Worm (Caenorhabditis elegans): ENCODE measurements around the gene F35F10.7.

The F35F10.7 gene

DNA sequence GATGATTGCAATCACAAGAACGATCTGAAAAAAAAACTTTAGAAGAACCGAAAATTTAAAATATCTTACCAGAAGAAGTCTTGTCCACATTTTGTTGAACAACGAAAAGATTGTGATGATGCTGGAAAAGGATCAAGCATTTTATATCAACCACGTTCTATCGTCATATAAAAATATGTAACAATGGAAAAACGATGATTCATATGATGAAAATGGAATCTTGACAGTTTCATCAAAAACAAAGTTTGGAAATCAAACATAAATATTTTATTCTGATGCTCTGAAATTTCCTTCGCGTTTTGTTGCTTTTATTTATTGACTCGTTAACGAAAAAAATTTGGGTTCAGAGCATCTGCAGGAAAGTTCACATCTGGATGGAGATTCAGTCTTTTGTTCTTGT is 50.6 kb downstream of the F35F10.7 start, which contains the start of the genes K08D9.9 and str-16:
K08D9.9 (minus strand) TSS at position 101 of the 400 bp plus-strand sequence.
str-16 (plus strand) TSS at position 266 of the 400 bp plus-strand sequence.
- TF ChIP-seq F13C5.2 (tag; optimal IDR thresholded peaks at IDR 0.05) (no peak), ceh-13 (GFP tag; optimal IDR thresholded peaks at IDR 0.05) (no peak), B0310.2 (tag; optimal IDR thresholded peaks at IDR 0.05) (no peak), flt-1 (GFP tag; IDR thresholded peaks at IDR 0.05) (no peak), tra-4 (tag; optimal IDR thresholded peaks at IDR 0.05) (no peak), hnd-1 (tag; optimal IDR thresholded peaks at IDR 0.05) (no peak), sea-1 (GFP tag; conservative IDR thresholded peaks at IDR 0.05) (no peak), pes-1 (GFP tag; IDR thresholded peaks at IDR 0.05) (no peak)

Data from whole organism, early embryonic.